Worm (Caenorhabditis elegans): ENCODE data around the gene lgc-30.
"Not testable (repeated sequence)": the region's sequence is repeated elsewhere in the genome, so short reads cannot be mapped to it uniquely, and the experiment has no call there.

DNA sequence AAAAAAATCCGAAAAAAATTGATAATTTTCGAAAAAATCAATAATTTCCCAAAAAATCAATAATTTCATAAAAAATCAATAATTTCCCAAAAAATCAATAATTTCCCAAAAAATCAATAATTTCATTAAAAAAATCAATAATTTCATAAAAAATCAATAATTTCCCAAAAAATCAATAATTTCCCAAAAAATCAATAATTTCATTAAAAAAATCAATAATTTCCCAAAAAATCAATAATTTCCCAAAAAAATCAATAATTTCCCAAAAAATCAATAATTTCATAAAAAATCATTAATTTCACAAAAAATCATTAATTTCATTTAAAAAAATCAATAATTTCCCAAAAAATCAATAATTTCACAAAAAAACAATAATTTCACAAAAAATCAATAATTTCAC, 53.1 kb downstream of the lgc-30 start:
- TF ChIP-seq pha-4 (tag; optimal IDR thresholded peaks at IDR 0.05); unc-55 (GFP tag; optimal IDR thresholded peaks at IDR 0.05); pha-2 (tag; optimal IDR thresholded peaks at IDR 0.05); rnt-1 (tag; optimal IDR thresholded peaks at IDR 0.05); pqm-1 (tag; optimal IDR thresholded peaks at IDR 0.05): not testable (repeated sequence)

Measured in whole organism, late embryonic.